Fruit fly (Drosophila melanogaster) whole organism, embryonic: Measurements from ENCODE around the gene Send2.

Experiments used
- Adf1 ChIP-seq: fragments of 200-800 bp; sonication (Bioruptor generic); IDR thresholded peaks from 2 replicates; pipeline ENCODE4 v1.3.6; 2022; ENCODE audit warnings: missing biosample characterization, missing genetic modification characterization
- BEAF-32 ChIP-seq: fragments of 200-800 bp; sonication (Bioruptor generic); optimal IDR thresholded peaks from 3 replicates; lab custom pipeline; 2017; ENCODE audit warnings: missing biosample characterization, missing genetic modification characterization, mild to moderate bottlenecking, moderate library complexity, missing genetic modification reagents
- CG11247 ChIP-seq: fragments of 200-800 bp; sonication (Bioruptor generic); IDR thresholded peaks from 2 replicates; pipeline ENCODE4 v1.3.6; 2022; ENCODE audit warnings: missing biosample characterization, missing genetic modification characterization
- CG11695 ChIP-seq: fragments of 200-800 bp; sonication (Bioruptor generic); IDR thresholded peaks from 3 replicates; pipeline ENCODE4 v1.3.6; 2022; ENCODE audit warnings: missing biosample characterization, missing genetic modification characterization
- CG13424 ChIP-seq: fragments of 200-800 bp; sonication (Bioruptor generic); optimal IDR thresholded peaks from 2 replicates; lab custom pipeline; 2019; ENCODE audit warnings: missing biosample characterization, mild to moderate bottlenecking, missing genetic modification characterization, moderate library complexity
- CG13894 ChIP-seq: fragments of 200-800 bp; sonication (Bioruptor generic); optimal IDR thresholded peaks from 3 replicates; lab custom pipeline; 2018; ENCODE audit warnings: missing biosample characterization, mild to moderate bottlenecking, missing genetic modification characterization, moderate library complexity
- CG1603 ChIP-seq: fragments of 200-800 bp; sonication (Bioruptor generic); optimal IDR thresholded peaks from 2 replicates; lab custom pipeline; 2019; ENCODE audit warnings: missing biosample characterization, mild to moderate bottlenecking, missing genetic modification characterization, moderate library complexity
- CG16863 ChIP-seq: fragments of 200-800 bp; sonication (Bioruptor generic); optimal IDR thresholded peaks from 3 replicates; lab custom pipeline; 2016; ENCODE audit warnings: missing biosample characterization, missing genetic modification characterization
- CG17186 ChIP-seq: fragments of 200-800 bp; sonication (Bioruptor generic); optimal IDR thresholded peaks from 3 replicates; lab custom pipeline; 2017; ENCODE audit warnings: missing biosample characterization, missing genetic modification reagents, missing genetic modification characterization
- CG30020 ChIP-seq: fragments of 200-800 bp; optimal IDR thresholded peaks from 2 replicates; lab custom pipeline; 2019; ENCODE audit warnings: missing biosample characterization, mild to moderate bottlenecking, missing genetic modification characterization, moderate library complexity
- CG30431 ChIP-seq: fragments of 200-800 bp; sonication (Bioruptor generic); optimal IDR thresholded peaks from 2 replicates; lab custom pipeline; 2017; ENCODE audit warnings: missing biosample characterization, missing genetic modification characterization
- CG3065 ChIP-seq: fragments of 200-800 bp; sonication (Bioruptor generic); optimal IDR thresholded peaks from 2 replicates; lab custom pipeline; 2016; ENCODE audit warnings: missing biosample characterization, missing genetic modification characterization
- CG31365 ChIP-seq: fragments of 200-800 bp; sonication (Bioruptor generic); optimal IDR thresholded peaks from 2 replicates; lab custom pipeline; 2018; ENCODE audit warnings: missing biosample characterization, mild to moderate bottlenecking, missing genetic modification characterization
- CG4820 ChIP-seq: fragments of 200-800 bp; sonication (Bioruptor generic); optimal IDR thresholded peaks from 3 replicates; lab custom pipeline; 2016; ENCODE audit warnings: missing biosample characterization, missing genetic modification characterization
- CG5180 ChIP-seq: fragments of 200-800 bp; sonication (Bioruptor generic); optimal IDR thresholded peaks from 3 replicates; lab custom pipeline; 2017; ENCODE audit warnings: missing biosample characterization, missing genetic modification characterization, mild to moderate bottlenecking, moderate library complexity, missing genetic modification reagents
- CG6272 ChIP-seq: fragments of 200-800 bp; sonication (Bioruptor generic); IDR thresholded peaks from 2 replicates; pipeline ENCODE4 v1.3.6; 2022; ENCODE audit warnings: missing biosample characterization, missing genetic modification characterization
- CG6654 ChIP-seq: fragments of 200-800 bp; sonication (Bioruptor generic); optimal IDR thresholded peaks from 2 replicates; lab custom pipeline; 2017; ENCODE audit warnings: missing biosample characterization, mild to moderate bottlenecking, missing genetic modification characterization
- CG6791 ChIP-seq: fragments of 200-800 bp; sonication (Bioruptor generic); IDR thresholded peaks from 3 replicates; pipeline ENCODE4 v1.3.6; 2022; ENCODE audit warnings: missing biosample characterization, missing genetic modification characterization; ENCODE audit not compliant: partially characterized antibody
- CG7786 ChIP-seq: fragments of 200-800 bp; sonication (Bioruptor generic); optimal IDR thresholded peaks from 2 replicates; lab custom pipeline; 2016; ENCODE audit warnings: missing biosample characterization, missing genetic modification characterization
- CG8388 ChIP-seq: fragments of 200-800 bp; sonication (Bioruptor generic); optimal IDR thresholded peaks from 2 replicates; lab custom pipeline; 2019; ENCODE audit warnings: missing biosample characterization, mild to moderate bottlenecking, missing genetic modification characterization, moderate library complexity
- CG8478 ChIP-seq: fragments of >200 bp; optimal IDR thresholded peaks from 2 replicates; lab custom pipeline; 2018
- CG9215 ChIP-seq: fragments of 200-800 bp; sonication (Bioruptor generic); IDR thresholded peaks from 2 replicates; pipeline ENCODE4 v1.3.6; 2022; ENCODE audit warnings: missing biosample characterization, missing genetic modification characterization
- CG9609 ChIP-seq: fragments of 200-800 bp; sonication (Bioruptor generic); optimal IDR thresholded peaks from 3 replicates; lab custom pipeline; 2016; ENCODE audit warnings: missing biosample characterization, missing genetic modification characterization
- Dfd ChIP-seq, 2 experiments: fragments of >200 bp; optimal IDR thresholded peaks; 2 replicates each; lab custom pipeline; 2017; ENCODE audit warnings: missing biosample characterization in 2 of 2, missing genetic modification characterization in 2 of 2
- Dp ChIP-seq: fragments of 200-800 bp; sonication (Bioruptor generic); optimal IDR thresholded peaks from 2 replicates; lab custom pipeline; 2018; ENCODE audit warnings: missing biosample characterization, mild to moderate bottlenecking, missing genetic modification characterization, moderate library complexity
- Fer1 ChIP-seq: fragments of 200-800 bp; sonication (Bioruptor generic); optimal IDR thresholded peaks from 2 replicates; lab custom pipeline; 2017; ENCODE audit warnings: missing biosample characterization, mild to moderate bottlenecking, missing genetic modification characterization
- Fer2 ChIP-seq: fragments of 200-800 bp; sonication (Bioruptor generic); optimal IDR thresholded peaks from 2 replicates; lab custom pipeline; 2018; ENCODE audit warnings: missing biosample characterization, mild to moderate bottlenecking, missing genetic modification characterization, moderate library complexity
- HLH3B ChIP-seq: fragments of 200-800 bp; sonication (Bioruptor generic); IDR thresholded peaks from 2 replicates; pipeline ENCODE4 v1.3.6; 2022; ENCODE audit warnings: missing biosample characterization, missing genetic modification characterization
- HLH54F ChIP-seq: fragments of 200-800 bp; sonication (Bioruptor generic); optimal IDR thresholded peaks from 3 replicates; lab custom pipeline; 2016; ENCODE audit warnings: missing biosample characterization, missing genetic modification characterization
- HLHmδ ChIP-seq: fragments of 200-800 bp; sonication (Bioruptor generic); optimal IDR thresholded peaks from 2 replicates; lab custom pipeline; 2018; ENCODE audit warnings: missing biosample characterization, mild to moderate bottlenecking, missing genetic modification characterization, moderate library complexity
- Hmx ChIP-seq: fragments of 200-800 bp; sonication (Bioruptor generic); optimal IDR thresholded peaks from 2 replicates; lab custom pipeline; 2016; ENCODE audit warnings: missing biosample characterization, missing genetic modification characterization
- Kr ChIP-seq: fragments of 200-800 bp; sonication (Bioruptor generic); optimal IDR thresholded peaks from 2 replicates; lab custom pipeline; 2017; ENCODE audit warnings: missing biosample characterization, mild to moderate bottlenecking, missing genetic modification characterization
- NC2β ChIP-seq: fragments of 200-800 bp; sonication (Bioruptor generic); optimal IDR thresholded peaks from 2 replicates; lab custom pipeline; 2016; ENCODE audit warnings: missing biosample characterization, missing genetic modification characterization
- Oaz ChIP-seq: fragments of 200-800 bp; sonication (Bioruptor generic); IDR thresholded peaks from 2 replicates; pipeline ENCODE4 v1.3.6; 2022; ENCODE audit warnings: missing biosample characterization, missing genetic modification characterization
- Trl ChIP-seq, 3 experiments: fragments of >200 bp in 2 of 3; fragments of 200-800 bp in 1 of 3; sonication (Bioruptor generic) in 1 of 3; optimal IDR thresholded peaks; 2 replicates in 1 of 3; 3 replicates in 2 of 3; lab custom pipeline; 2016 to 2017; ENCODE audit warnings: missing biosample characterization in 1 of 3, missing genetic modification characterization in 1 of 3
- aop ChIP-seq: fragments of 200-800 bp; sonication (Bioruptor generic); IDR thresholded peaks from 2 replicates; pipeline ENCODE4 v1.3.6; 2022; ENCODE audit warnings: missing biosample characterization, missing genetic modification characterization
- ap ChIP-seq: fragments of 200-800 bp; sonication (Bioruptor generic); IDR thresholded peaks from 2 replicates; pipeline ENCODE4 v1.3.6; 2022; ENCODE audit warnings: missing biosample characterization, missing genetic modification characterization
- bsh ChIP-seq, 2 experiments: fragments of 200-800 bp; sonication (Bioruptor generic); optimal IDR thresholded peaks; 2 replicates each; lab custom pipeline; 2017 to 2018; ENCODE audit warnings: mild to moderate bottlenecking in 2 of 2, missing biosample characterization in 2 of 2, missing genetic modification characterization in 2 of 2, moderate library complexity in 1 of 2
- chinmo ChIP-seq: fragments of 200-800 bp; sonication (Bioruptor generic); IDR thresholded peaks from 4 replicates; pipeline ENCODE4 v1.3.6; 2022; ENCODE audit warnings: missing biosample characterization, missing genetic modification characterization; ENCODE audit not compliant: partially characterized antibody
- crc ChIP-seq: fragments of 200-800 bp; sonication (Bioruptor generic); optimal IDR thresholded peaks from 2 replicates; lab custom pipeline; 2016; ENCODE audit warnings: missing biosample characterization, missing genetic modification characterization
- exex ChIP-seq: fragments of 200-800 bp; sonication (Bioruptor generic); optimal IDR thresholded peaks from 4 replicates; lab custom pipeline; 2018; ENCODE audit warnings: missing biosample characterization, mild to moderate bottlenecking, missing genetic modification characterization, moderate library complexity
- fd96Cb ChIP-seq: fragments of 200-800 bp; sonication (Bioruptor generic); optimal IDR thresholded peaks from 2 replicates; lab custom pipeline; 2018; ENCODE audit warnings: missing biosample characterization, mild to moderate bottlenecking, missing genetic modification characterization, moderate library complexity
- ftz-f1 ChIP-seq: fragments of 200-800 bp; sonication (Bioruptor generic); optimal IDR thresholded peaks from 2 replicates; lab custom pipeline; 2016; ENCODE audit warnings: missing biosample characterization, missing genetic modification characterization
- kni ChIP-seq: fragments of 200-800 bp; sonication (Bioruptor generic); optimal IDR thresholded peaks from 3 replicates; lab custom pipeline; 2017; ENCODE audit warnings: mild to moderate bottlenecking, missing biosample characterization, missing genetic modification reagents, missing genetic modification characterization
- lbe ChIP-seq: fragments of 200-800 bp; sonication (Bioruptor generic); optimal IDR thresholded peaks from 2 replicates; lab custom pipeline; 2016; ENCODE audit warnings: missing biosample characterization, mild to moderate bottlenecking, missing genetic modification characterization
- p53 ChIP-seq: fragments of 200-800 bp; sonication (Bioruptor generic); optimal IDR thresholded peaks from 2 replicates; lab custom pipeline; 2016; ENCODE audit warnings: missing biosample characterization, missing genetic modification characterization
- pnt ChIP-seq: fragments of 200-800 bp; sonication (Bioruptor generic); optimal IDR thresholded peaks from 3 replicates; lab custom pipeline; 2016; ENCODE audit warnings: missing biosample characterization, missing genetic modification characterization
- sd ChIP-seq: fragments of 200-800 bp; sonication (Bioruptor generic); optimal IDR thresholded peaks from 3 replicates; lab custom pipeline; 2018; ENCODE audit warnings: missing biosample characterization, mild to moderate bottlenecking, missing genetic modification characterization, moderate library complexity
- sens ChIP-seq: fragments of 200-800 bp; sonication (Bioruptor generic); peaks from one replicate; lab custom pipeline; 2016; ENCODE audit warnings: missing biosample characterization, missing genetic modification characterization
- vfl ChIP-seq: fragments of 200-800 bp; sonication (Bioruptor generic); optimal IDR thresholded peaks from 2 replicates; lab custom pipeline; 2016; ENCODE audit warnings: missing biosample characterization, missing genetic modification characterization
- z ChIP-seq: fragments of 200-800 bp; sonication (Bioruptor generic); IDR thresholded peaks from 3 replicates; pipeline ENCODE4 v1.3.6; 2022; ENCODE audit warnings: missing biosample characterization, missing genetic modification characterization

Send2 gene

dm6 chr2L:14372254-14372717 is 25.8 kb upstream of the Send2 start (continued):
- TF ChIP-seq z (no peak), sd (tag; lab: Kevin White, UChicago) (peak; percentile 56), exex (tag; lab: Kevin White, UChicago) (no peak), CG13894 (tag; lab: Kevin White, UChicago) (no peak), Kr (GFP tag; lab: Kevin White, UChicago) (no peak), CG9609 (GFP tag; lab: Kevin White, UChicago) (peak; percentile 38), Adf1 (GFP tag; lab: Robert Waterston, UW) (no peak; the same call in 1 of the 2 replicates), CG8388 (GFP tag; lab: Kevin White, UChicago) (peak; percentile 73), CG9215 (peak; percentile 33; the same call in 1 of the 2 replicates), lbe (GFP tag; lab: Kevin White, UChicago) (no peak), Fer2 (tag; lab: Kevin White, UChicago) (no peak), crc (GFP tag; lab: Kevin White, UChicago) (peak; percentile 36), Oaz (peak; percentile 71), chinmo (GFP tag; lab: Robert Waterston, UW) (no peak), Fer1 (GFP tag; lab: Kevin White, UChicago) (peak; percentile 12), HLHmδ (GFP tag; lab: Kevin White, UChicago) (no peak), CG1603 (peak; percentile 76), sens (GFP tag; lab: Kevin White, UChicago) (peak; percentile 95), Trl (optimal IDR thresholded peaks at IDR 0.05; lab: Kevin White, UChicago) (no peak), Trl (GFP tag; optimal IDR thresholded peaks at IDR 0.05; lab: Kevin White, UChicago) (no peak), CG8478 (lab: Kevin White, UChicago) (no peak), CG6791 (GFP tag; lab: Robert Waterston, UW) (no peak), CG6654 (GFP tag; lab: Kevin White, UChicago) (no peak), Dfd (GFP tag; optimal IDR thresholded peaks at IDR 0.05; lab: Kevin White, UChicago) (no peak), kni (no peak), NC2β (GFP tag; lab: Kevin White, UChicago) (peak; percentile 15), ftz-f1 (GFP tag; lab: Kevin White, UChicago) (no peak), aop (GFP tag; lab: Robert Waterston, UW) (no peak), p53 (GFP tag; lab: Kevin White, UChicago) (no peak), CG6272 (GFP tag; lab: Robert Waterston, UW) (no peak), BEAF-32 (GFP tag; lab: Kevin White, UChicago) (no peak), CG16863 (GFP tag; lab: Kevin White, UChicago) (peak; percentile 6), HLH3B (peak; percentile 82), bsh (GFP tag; optimal IDR thresholded peaks at IDR 0.05; lab: Kevin White, UChicago) (peak in 1 of 2 experiments; percentile 67), CG30431 (GFP tag; lab: Kevin White, UChicago) (no peak), Dp (GFP tag; lab: Kevin White, UChicago) (no peak), CG30020 (tag; lab: Kevin White, UChicago) (no peak), CG11695 (GFP tag; lab: Robert Waterston, UW) (peak; percentile 81; the same call in 2 of the 3 replicates), CG5180 (GFP tag; lab: Kevin White, UChicago) (no peak), CG3065 (GFP tag; lab: Kevin White, UChicago) (no peak), CG13424 (tag; lab: Kevin White, UChicago) (peak; percentile 89), CG11247 (GFP tag; lab: Robert Waterston, UW) (peak; percentile 82), CG4820 (GFP tag; lab: Kevin White, UChicago) (no peak), CG31365 (no peak), pnt (GFP tag; lab: Kevin White, UChicago) (no peak), Hmx (GFP tag; lab: Kevin White, UChicago) (peak; percentile 24), ap (GFP tag; lab: Robert Waterston, UW) (peak; percentile 62), CG17186 (no peak), HLH54F (GFP tag; lab: Kevin White, UChicago) (peak; percentile 47), fd96Cb (tag; lab: Kevin White, UChicago) (peak; percentile 28), vfl (peak; percentile 46), CG7786 (GFP tag; lab: Kevin White, UChicago) (peak; percentile 64)
